Worm (Caenorhabditis elegans): ENCODE data around the gene spig-8.

spig-8 gene

ce11 chrV:7069605-7070004 is 14.9 kb downstream of the spig-8 start:
- TF ChIP-seq ets-7 (tag; optimal IDR thresholded peaks at IDR 0.05) (no peak), ama-1 (optimal IDR thresholded peaks at IDR 0.05) (no peak), tbx-37 (GFP tag; conservative IDR thresholded peaks at IDR 0.05) (no peak), scrt-1 (GFP tag; IDR thresholded peaks at IDR 0.05) (no peak), hmg-4 (GFP tag; optimal IDR thresholded peaks at IDR 0.05) (no peak), ceh-36 (tag; optimal IDR thresholded peaks at IDR 0.05) (no peak), tra-4 (tag; optimal IDR thresholded peaks at IDR 0.05) (no peak), pes-1 (GFP tag; IDR thresholded peaks at IDR 0.05) (no peak), flt-1 (GFP tag; IDR thresholded peaks at IDR 0.05) (no peak), aly-1 (tag; optimal IDR thresholded peaks at IDR 0.05) (no peak), sea-1 (GFP tag; conservative IDR thresholded peaks at IDR 0.05) (no peak), tbx-11 (GFP tag; IDR thresholded peaks at IDR 0.05) (no peak), hnd-1 (tag; optimal IDR thresholded peaks at IDR 0.05) (no peak), hmbx-1 (tag; optimal IDR thresholded peaks at IDR 0.05) (no peak), F13C5.2 (tag; optimal IDR thresholded peaks at IDR 0.05) (no peak), B0310.2 (tag; optimal IDR thresholded peaks at IDR 0.05) (no peak), ceh-13 (GFP tag; optimal IDR thresholded peaks at IDR 0.05) (no peak)

DNA sequence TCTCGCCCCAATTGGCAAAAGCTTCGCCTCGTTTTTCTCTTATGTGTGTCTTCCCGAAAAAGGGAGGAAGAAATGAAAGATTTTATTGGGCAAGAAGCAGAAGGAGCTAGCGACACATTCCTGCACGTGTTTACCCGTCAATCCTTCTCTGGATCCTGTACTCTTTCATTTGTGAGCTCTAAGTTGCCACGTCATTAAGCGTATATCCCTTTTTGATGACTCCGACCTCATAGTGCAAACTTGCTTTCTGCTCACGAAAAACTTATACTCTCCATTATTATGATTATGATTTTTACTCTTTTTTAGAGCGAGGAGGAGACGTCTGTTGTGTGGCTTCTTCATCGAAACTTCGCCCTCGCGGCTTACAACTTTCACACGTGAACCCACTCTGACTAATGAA is 17.6 kb downstream of the spig-8 start, which contains the start of gene F27B10.1:
Gene F27B10.1, plus strand, starts transcription at position 301 of the 400 bp plus-strand sequence.
- TF ChIP-seq scrt-1 (GFP tag; IDR thresholded peaks at IDR 0.05) (no peak), ama-1 (optimal IDR thresholded peaks at IDR 0.05) (no peak), ceh-13 (GFP tag; optimal IDR thresholded peaks at IDR 0.05) (no peak), hmbx-1 (tag; optimal IDR thresholded peaks at IDR 0.05) (no peak), aly-1 (tag; optimal IDR thresholded peaks at IDR 0.05) (no peak), hmg-4 (GFP tag; optimal IDR thresholded peaks at IDR 0.05) (no peak), F13C5.2 (tag; optimal IDR thresholded peaks at IDR 0.05) (no peak), ceh-36 (tag; optimal IDR thresholded peaks at IDR 0.05) (no peak), B0310.2 (tag; optimal IDR thresholded peaks at IDR 0.05) (no peak), ets-7 (tag; optimal IDR thresholded peaks at IDR 0.05) (no peak), flt-1 (GFP tag; IDR thresholded peaks at IDR 0.05) (no peak), tbx-11 (GFP tag; IDR thresholded peaks at IDR 0.05) (no peak), tbx-37 (GFP tag; conservative IDR thresholded peaks at IDR 0.05) (no peak), sea-1 (GFP tag; conservative IDR thresholded peaks at IDR 0.05) (no peak), hnd-1 (tag; optimal IDR thresholded peaks at IDR 0.05) (no peak), tra-4 (tag; optimal IDR thresholded peaks at IDR 0.05) (no peak), pes-1 (GFP tag; IDR thresholded peaks at IDR 0.05) (no peak)

- no peak for TF ChIP-seq hnd-1 (tag; optimal IDR thresholded peaks at IDR 0.05)
- no peak for TF ChIP-seq tbx-11 (GFP tag; IDR thresholded peaks at IDR 0.05)
- no peak for TF ChIP-seq pes-1 (GFP tag; IDR thresholded peaks at IDR 0.05)
- TF ChIP-seq aly-1 (tag; optimal IDR thresholded peaks at IDR 0.05): no peak
- TF ChIP-seq hmbx-1 (tag; optimal IDR thresholded peaks at IDR 0.05): no peak
- no peak for TF ChIP-seq ceh-36 (tag; optimal IDR thresholded peaks at IDR 0.05)
- TF ChIP-seq B0310.2 (tag; optimal IDR thresholded peaks at IDR 0.05): no peak
- no peak for TF ChIP-seq flt-1 (GFP tag; IDR thresholded peaks at IDR 0.05)
- TF ChIP-seq F13C5.2 (tag; optimal IDR thresholded peaks at IDR 0.05): no peak
- no peak for TF ChIP-seq hmg-4 (GFP tag; optimal IDR thresholded peaks at IDR 0.05)
- TF ChIP-seq tbx-37 (GFP tag; conservative IDR thresholded peaks at IDR 0.05): no peak
- no peak for TF ChIP-seq ets-7 (tag; optimal IDR thresholded peaks at IDR 0.05)
- TF ChIP-seq tra-4 (tag; optimal IDR thresholded peaks at IDR 0.05): no peak
- no peak for TF ChIP-seq ama-1 (optimal IDR thresholded peaks at IDR 0.05)
- no peak for TF ChIP-seq scrt-1 (GFP tag; IDR thresholded peaks at IDR 0.05)
- no peak for TF ChIP-seq ceh-13 (GFP tag; optimal IDR thresholded peaks at IDR 0.05)
- no peak for TF ChIP-seq sea-1 (GFP tag; conservative IDR thresholded peaks at IDR 0.05)
Measured at ce11 chrV:7075646-7076045, 20.9 kb downstream of the spig-8 start, which contains the start of gene npa-1. npa-1 (plus strand) TSS chrV:7075787.

DNA sequence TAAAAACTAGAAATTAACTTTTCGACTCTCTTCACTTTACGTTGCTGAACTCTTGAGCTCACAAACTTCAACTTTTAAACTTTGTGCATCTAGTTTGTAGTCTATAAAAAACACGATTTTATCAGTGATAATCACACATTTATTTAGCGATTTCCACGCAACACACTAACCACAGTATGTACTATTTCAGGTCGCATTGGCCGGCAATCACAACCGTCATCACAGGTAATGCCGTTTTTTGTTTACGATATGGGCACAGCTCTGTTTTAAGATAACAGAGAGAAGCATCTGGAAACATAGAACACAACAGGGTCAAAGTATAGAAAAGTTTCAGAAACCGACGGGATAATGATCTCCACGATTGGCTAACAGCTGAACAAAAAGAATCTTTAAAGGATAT is 21.5 kb downstream of the spig-8 start:
- TF ChIP-seq hmbx-1 (tag; optimal IDR thresholded peaks at IDR 0.05) (no peak), tbx-37 (GFP tag; conservative IDR thresholded peaks at IDR 0.05) (no peak), ceh-13 (GFP tag; optimal IDR thresholded peaks at IDR 0.05) (no peak), ama-1 (optimal IDR thresholded peaks at IDR 0.05) (no peak), ets-7 (tag; optimal IDR thresholded peaks at IDR 0.05) (no peak), B0310.2 (tag; optimal IDR thresholded peaks at IDR 0.05) (no peak), hmg-4 (GFP tag; optimal IDR thresholded peaks at IDR 0.05) (no peak), flt-1 (GFP tag; IDR thresholded peaks at IDR 0.05) (no peak), ceh-36 (tag; optimal IDR thresholded peaks at IDR 0.05) (no peak), F13C5.2 (tag; optimal IDR thresholded peaks at IDR 0.05) (no peak), tbx-11 (GFP tag; IDR thresholded peaks at IDR 0.05) (no peak), pes-1 (GFP tag; IDR thresholded peaks at IDR 0.05) (no peak), scrt-1 (GFP tag; IDR thresholded peaks at IDR 0.05) (no peak), tra-4 (tag; optimal IDR thresholded peaks at IDR 0.05) (no peak), aly-1 (tag; optimal IDR thresholded peaks at IDR 0.05) (no peak), sea-1 (GFP tag; conservative IDR thresholded peaks at IDR 0.05) (no peak), hnd-1 (tag; optimal IDR thresholded peaks at IDR 0.05) (no peak)

- TF ChIP-seq flt-1 (GFP tag; IDR thresholded peaks at IDR 0.05) (no peak), ceh-36 (tag; optimal IDR thresholded peaks at IDR 0.05) (no peak), ceh-13 (GFP tag; optimal IDR thresholded peaks at IDR 0.05) (no peak), pes-1 (GFP tag; IDR thresholded peaks at IDR 0.05) (no peak), scrt-1 (GFP tag; IDR thresholded peaks at IDR 0.05) (no peak), F13C5.2 (tag; optimal IDR thresholded peaks at IDR 0.05) (no peak), B0310.2 (tag; optimal IDR thresholded peaks at IDR 0.05) (no peak), tbx-11 (GFP tag; IDR thresholded peaks at IDR 0.05) (no peak), sea-1 (GFP tag; conservative IDR thresholded peaks at IDR 0.05) (no peak), hmbx-1 (tag; optimal IDR thresholded peaks at IDR 0.05) (no peak), tbx-37 (GFP tag; conservative IDR thresholded peaks at IDR 0.05) (no peak), ama-1 (optimal IDR thresholded peaks at IDR 0.05) (no peak), tra-4 (tag; optimal IDR thresholded peaks at IDR 0.05) (no peak), ets-7 (tag; optimal IDR thresholded peaks at IDR 0.05) (no peak), aly-1 (tag; optimal IDR thresholded peaks at IDR 0.05) (no peak)
Measured at ce11 chrV:7078765-7079164, 24.1 kb downstream of the spig-8 start.

- TF ChIP-seq tra-4 (tag; optimal IDR thresholded peaks at IDR 0.05) (no peak), ama-1 (optimal IDR thresholded peaks at IDR 0.05) (no peak), sea-1 (GFP tag; conservative IDR thresholded peaks at IDR 0.05) (no peak), hnd-1 (tag; optimal IDR thresholded peaks at IDR 0.05) (no peak), hmbx-1 (tag; optimal IDR thresholded peaks at IDR 0.05) (no peak), scrt-1 (GFP tag; IDR thresholded peaks at IDR 0.05) (no peak), tbx-11 (GFP tag; IDR thresholded peaks at IDR 0.05) (no peak), aly-1 (tag; optimal IDR thresholded peaks at IDR 0.05) (no peak), F13C5.2 (tag; optimal IDR thresholded peaks at IDR 0.05) (no peak), pes-1 (GFP tag; IDR thresholded peaks at IDR 0.05) (no peak), B0310.2 (tag; optimal IDR thresholded peaks at IDR 0.05) (no peak), hmg-4 (GFP tag; optimal IDR thresholded peaks at IDR 0.05) (no peak), ets-7 (tag; optimal IDR thresholded peaks at IDR 0.05) (no peak), ceh-13 (GFP tag; optimal IDR thresholded peaks at IDR 0.05) (no peak), flt-1 (GFP tag; IDR thresholded peaks at IDR 0.05) (no peak)
Measured at ce11 chrV:7079388-7079787, 24.7 kb downstream of the spig-8 start.
